Worm (Caenorhabditis elegans): Measurements from ENCODE around the gene F58A4.1.

The F58A4.1 gene

DNA sequence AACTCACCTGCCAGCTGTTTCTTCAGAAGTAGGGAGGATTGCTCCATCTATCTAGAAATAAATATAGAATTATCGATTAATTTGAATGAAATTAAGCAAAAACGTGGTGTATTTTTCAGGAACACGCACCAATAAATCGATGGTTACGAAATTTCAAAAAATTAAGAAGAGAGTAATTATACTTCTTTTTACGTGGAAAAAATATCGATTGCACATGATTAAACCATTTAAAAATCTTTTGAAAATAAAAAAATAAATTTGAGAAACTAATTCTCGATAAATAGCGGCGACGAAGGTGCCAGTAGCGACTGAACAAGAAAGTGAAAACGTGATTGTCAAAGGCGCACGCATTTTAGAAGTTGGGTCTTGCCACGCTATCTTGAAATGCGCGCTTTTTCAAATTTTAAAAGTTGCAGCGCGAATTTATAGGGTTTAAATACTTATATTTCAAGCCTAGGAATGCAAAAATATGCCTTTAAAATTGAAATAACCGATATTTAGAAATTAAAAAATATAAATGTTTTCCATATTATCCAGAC is 32.9 kb downstream of the F58A4.1 start, which contains the start of gene ubc-7:
Gene ubc-7 (minus strand): TSS at position 51 of the 539 bp plus-strand sequence.
- TF ChIP-seq ama-1 (optimal IDR thresholded peaks at IDR 0.05) (peak; percentile 85), ztf-4 (tag; optimal IDR thresholded peaks at IDR 0.05) (peak; percentile 57), elt-3 (tag; optimal IDR thresholded peaks at IDR 0.05) (no peak), zag-1 (tag; optimal IDR thresholded peaks at IDR 0.05) (no peak), mab-5 (tag; optimal IDR thresholded peaks at IDR 0.05) (peak; percentile 74), lin-13 (GFP tag; optimal IDR thresholded peaks at IDR 0.05) (peak; percentile 87), crh-2 (tag; optimal IDR thresholded peaks at IDR 0.05) (peak; percentile 85), fos-1 (tag; optimal IDR thresholded peaks at IDR 0.05) (peak; percentile 50), nhr-11 (tag; optimal IDR thresholded peaks at IDR 0.05) (no peak), nhr-12 (tag; optimal IDR thresholded peaks at IDR 0.05) (no peak), nhr-23 (tag; optimal IDR thresholded peaks at IDR 0.05) (no peak), mdl-1 (tag; optimal IDR thresholded peaks at IDR 0.05) (peak in 1 of 2 experiments; percentile 72), lin-11 (tag; optimal IDR thresholded peaks at IDR 0.05) (peak; percentile 81), R02D3.7 (tag; optimal IDR thresholded peaks at IDR 0.05) (peak; percentile 20), unc-55 (GFP tag; optimal IDR thresholded peaks at IDR 0.05) (peak; percentile 95), ceh-82 (tag; optimal IDR thresholded peaks at IDR 0.05) (peak; percentile 24), skn-1 (tag; optimal IDR thresholded peaks at IDR 0.05) (peak; percentile 60), ZK546.5 (tag; optimal IDR thresholded peaks at IDR 0.05) (peak; percentile 26), peb-1 (tag; optimal IDR thresholded peaks at IDR 0.05) (no peak), nhr-129 (tag; optimal IDR thresholded peaks at IDR 0.05) (peak; percentile 78), sem-4 (tag; optimal IDR thresholded peaks at IDR 0.05) (peak; percentile 59), nhr-25 (tag; optimal IDR thresholded peaks at IDR 0.05) (peak; percentile 88), blmp-1 (tag; optimal IDR thresholded peaks at IDR 0.05; ENCODE audit: insufficient read depth) (peak; percentile 97), lin-39 (tag; optimal IDR thresholded peaks at IDR 0.05) (no peak), nhr-6 (tag; optimal IDR thresholded peaks at IDR 0.05) (peak; percentile 67), aly-2 (tag; optimal IDR thresholded peaks at IDR 0.05) (no peak), dmd-4 (tag; optimal IDR thresholded peaks at IDR 0.05) (no peak), nhr-21 (tag; optimal IDR thresholded peaks at IDR 0.05) (peak; percentile 84), C34F6.9 (tag; optimal IDR thresholded peaks at IDR 0.05) (peak; percentile 83), F13H6.1 (tag; optimal IDR thresholded peaks at IDR 0.05) (peak; percentile 64), elt-1 (tag; optimal IDR thresholded peaks at IDR 0.05) (no peak), lsy-2 (tag; optimal IDR thresholded peaks at IDR 0.05) (peak; percentile 61 to 92), sma-3 (GFP tag; optimal IDR thresholded peaks at IDR 0.05) (peak; percentile 70), snpc-4 (tag; optimal IDR thresholded peaks at IDR 0.05) (peak; percentile 39), sma-9 (GFP tag; optimal IDR thresholded peaks at IDR 0.05) (peak; percentile 81), sma-9 (tag; optimal IDR thresholded peaks at IDR 0.05) (no peak), nhr-10 (tag; optimal IDR thresholded peaks at IDR 0.05) (no peak), gmeb-1 (tag; optimal IDR thresholded peaks at IDR 0.05) (peak; percentile 98)

DNA sequence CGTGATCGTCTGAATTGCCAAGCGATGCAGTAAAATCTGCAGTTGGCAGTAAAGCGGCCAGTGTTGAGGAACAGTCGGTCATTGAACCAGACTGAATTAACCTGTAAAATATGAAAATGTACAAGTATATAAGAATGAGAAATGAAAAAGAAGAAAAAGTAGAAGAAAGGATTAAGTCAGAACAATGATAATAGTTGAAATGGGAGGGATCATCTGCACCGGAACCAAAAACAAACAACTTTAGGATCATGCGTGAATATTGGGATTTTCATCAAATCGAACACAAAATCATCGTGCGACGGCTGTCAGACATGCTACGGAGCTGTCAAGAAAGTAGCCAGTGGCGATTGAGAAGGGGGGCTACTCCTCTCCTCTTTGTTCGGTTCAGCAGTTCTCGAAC is 38.7 kb downstream of the F58A4.1 start, which contains the start of gene gei-13:
Gene gei-13 (minus strand): TSS at position 101 of the 400 bp plus-strand sequence.
- TF ChIP-seq lin-13 (GFP tag; optimal IDR thresholded peaks at IDR 0.05) = no peak
- no peak for TF ChIP-seq elt-1 (tag; optimal IDR thresholded peaks at IDR 0.05)
- no peak for TF ChIP-seq ztf-11 (tag; optimal IDR thresholded peaks at IDR 0.05)
- no peak for TF ChIP-seq egl-27 (tag; optimal IDR thresholded peaks at IDR 0.05)
- TF ChIP-seq lin-11 (tag; optimal IDR thresholded peaks at IDR 0.05) = no peak
- TF ChIP-seq C34F6.9 (tag; optimal IDR thresholded peaks at IDR 0.05) = no peak
- no peak for TF ChIP-seq sma-3 (GFP tag; optimal IDR thresholded peaks at IDR 0.05)
- no peak for TF ChIP-seq zag-1 (tag; optimal IDR thresholded peaks at IDR 0.05)
- no peak for TF ChIP-seq unc-55 (GFP tag; optimal IDR thresholded peaks at IDR 0.05)
- TF ChIP-seq sma-9 (GFP tag; optimal IDR thresholded peaks at IDR 0.05) = no peak
- no peak for TF ChIP-seq sma-9 (tag; optimal IDR thresholded peaks at IDR 0.05)

- TF ChIP-seq lin-39 (tag; optimal IDR thresholded peaks at IDR 0.05) (no peak), dmd-4 (tag; optimal IDR thresholded peaks at IDR 0.05) (no peak), crh-2 (tag; optimal IDR thresholded peaks at IDR 0.05) (peak; percentile 35), ceh-82 (tag; optimal IDR thresholded peaks at IDR 0.05) (no peak), blmp-1 (tag; optimal IDR thresholded peaks at IDR 0.05; ENCODE audit: insufficient read depth) (no peak), fos-1 (tag; optimal IDR thresholded peaks at IDR 0.05) (peak; percentile 62), sma-3 (GFP tag; optimal IDR thresholded peaks at IDR 0.05) (peak; percentile 14), mbf-1 (tag; optimal IDR thresholded peaks at IDR 0.05) (no peak), nhr-10 (tag; optimal IDR thresholded peaks at IDR 0.05) (no peak), C34F6.9 (tag; optimal IDR thresholded peaks at IDR 0.05) (no peak), lin-13 (GFP tag; optimal IDR thresholded peaks at IDR 0.05) (no peak), sma-9 (GFP tag; optimal IDR thresholded peaks at IDR 0.05) (peak; percentile 17), sma-9 (tag; optimal IDR thresholded peaks at IDR 0.05) (no peak), alr-1 (tag; optimal IDR thresholded peaks at IDR 0.05) (no peak), Y55F3AM.14 (GFP tag; optimal IDR thresholded peaks at IDR 0.05) (peak; percentile 21), nhr-21 (tag; optimal IDR thresholded peaks at IDR 0.05) (no peak)
These were observed 40.0 kb downstream of the F58A4.1 start for ce11 chrIII:9638159-9638754.

Measured in whole organism, L2 larva.